Worm (Caenorhabditis elegans): Measurements from ENCODE around the gene K08F8.7.

Gene K08F8.7

DNA sequence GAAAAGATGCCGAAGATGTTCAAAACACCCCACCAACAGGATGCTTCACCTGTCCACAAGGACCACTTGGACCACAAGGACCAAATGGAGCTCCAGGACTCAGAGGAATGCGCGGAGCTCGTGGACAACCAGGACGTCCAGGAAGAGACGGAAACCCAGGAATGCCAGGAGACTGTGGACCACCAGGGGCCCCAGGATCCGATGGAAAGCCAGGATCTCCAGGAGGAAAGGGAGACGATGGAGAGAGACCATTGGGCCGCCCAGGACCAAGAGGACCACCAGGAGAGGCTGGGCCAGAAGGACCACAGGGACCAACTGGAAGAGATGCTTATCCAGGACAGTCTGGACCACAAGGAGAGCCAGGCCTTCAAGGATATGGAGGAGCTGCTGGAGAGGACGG lies 21.5 kb downstream of the K08F8.7 start:
- TF ChIP-seq ztf-16 (tag; optimal IDR thresholded peaks at IDR 0.05) (no peak), ref-2 (tag; optimal IDR thresholded peaks at IDR 0.05) (no peak), T23F11.4 (GFP tag; optimal IDR thresholded peaks at IDR 0.05) (no peak), ceh-2 (tag; optimal IDR thresholded peaks at IDR 0.05) (no peak), pqm-1 (tag; optimal IDR thresholded peaks at IDR 0.05) (no peak), lin-11 (tag; optimal IDR thresholded peaks at IDR 0.05) (no peak), K02D7.2 (tag; optimal IDR thresholded peaks at IDR 0.05) (no peak), pha-4 (tag; optimal IDR thresholded peaks at IDR 0.05) (no peak), pha-2 (tag; optimal IDR thresholded peaks at IDR 0.05) (no peak), dmd-4 (tag; optimal IDR thresholded peaks at IDR 0.05; ENCODE audit: borderline replicate concordance) (no peak), fkh-6 (tag; optimal IDR thresholded peaks at IDR 0.05) (no peak), eyg-1 (tag; optimal IDR thresholded peaks at IDR 0.05) (no peak), dve-1 (tag; optimal IDR thresholded peaks at IDR 0.05) (no peak), ceh-24 (tag; optimal IDR thresholded peaks at IDR 0.05) (no peak)

DNA sequence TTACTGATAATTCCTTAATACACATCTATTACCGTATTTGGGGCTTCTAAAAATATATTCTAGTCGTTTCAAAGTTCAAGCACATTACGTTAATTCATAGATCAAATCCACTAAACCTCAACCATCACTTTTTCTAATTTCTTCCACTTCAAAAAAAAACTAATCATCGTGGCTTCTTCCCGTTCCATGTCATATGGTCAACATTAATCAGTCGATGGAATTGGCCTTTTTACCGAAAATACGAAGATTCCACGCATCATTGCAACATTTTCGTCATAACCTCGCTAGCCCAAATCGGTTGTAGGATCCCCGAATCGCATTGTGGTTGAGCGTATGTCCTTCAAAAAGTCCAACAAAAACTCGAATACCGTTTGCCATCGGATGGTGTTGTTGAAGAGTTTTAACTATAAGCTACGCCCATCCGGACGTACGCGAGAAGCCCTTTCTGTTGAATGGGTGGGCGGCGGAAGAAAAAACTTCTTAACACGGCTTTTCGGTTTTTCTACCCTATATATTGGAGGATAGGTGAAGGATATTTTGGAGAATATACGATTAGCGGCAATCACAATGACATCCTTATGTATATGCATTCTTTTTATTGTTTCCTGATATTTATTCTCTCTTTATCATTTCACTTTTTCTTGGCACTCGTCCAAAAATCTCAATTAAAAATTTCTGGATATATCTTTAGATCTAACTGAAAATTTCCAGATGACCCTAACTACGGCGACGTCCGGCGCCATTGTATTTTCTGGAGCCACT lies 22.6 kb downstream of the K08F8.7 start, which contains the start of gene rol-6:
TSS of gene rol-6 (plus strand) at position 712 of the 762 bp plus-strand sequence.
- TF ChIP-seq C08G9.2 (tag; optimal IDR thresholded peaks at IDR 0.05), result no peak
- no peak for TF ChIP-seq tbx-2 (tag; optimal IDR thresholded peaks at IDR 0.05)
- no peak for TF ChIP-seq npax-4 (tag; optimal IDR thresholded peaks at IDR 0.05)
- no peak for TF ChIP-seq nhr-232 (tag; optimal IDR thresholded peaks at IDR 0.05)
- TF ChIP-seq K09A11.1 (tag; optimal IDR thresholded peaks at IDR 0.05; ENCODE audit: insufficient read depth), result no peak
- TF ChIP-seq pha-2 (tag; optimal IDR thresholded peaks at IDR 0.05), result no peak
- TF ChIP-seq ttx-3 (tag; optimal IDR thresholded peaks at IDR 0.05), result no peak
- no peak for TF ChIP-seq ceh-2 (tag; optimal IDR thresholded peaks at IDR 0.05)

DNA sequence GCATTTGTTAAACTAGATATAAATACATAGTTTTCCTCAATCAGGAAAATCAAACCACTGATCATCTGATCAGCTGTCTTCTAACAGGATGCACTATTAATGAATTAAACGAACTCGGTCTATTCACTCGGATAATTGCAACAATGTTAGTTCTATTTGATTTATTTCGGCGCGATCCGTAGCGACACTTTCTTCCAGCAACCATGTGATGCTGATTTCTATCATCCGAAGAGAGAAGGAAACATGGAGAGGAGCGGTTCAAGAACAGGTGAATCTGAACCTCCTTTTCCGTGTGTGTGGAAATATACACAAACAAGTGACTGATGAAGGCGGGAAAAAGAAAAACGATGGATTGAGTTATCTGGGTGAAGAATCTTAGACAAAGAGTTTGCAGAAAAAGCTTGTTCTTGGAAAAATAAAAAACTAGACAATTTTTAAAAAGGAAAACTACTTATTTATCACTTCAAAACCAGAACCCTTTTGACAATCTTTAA lies 23.4 kb downstream of the K08F8.7 start:
- TF ChIP-seq hlh-6 (tag; optimal IDR thresholded peaks at IDR 0.05), result no peak
- no peak for TF ChIP-seq ceh-34 (tag; optimal IDR thresholded peaks at IDR 0.05)
- TF ChIP-seq sox-4 (tag; optimal IDR thresholded peaks at IDR 0.05), result no peak
- TF ChIP-seq pha-4 (tag; optimal IDR thresholded peaks at IDR 0.05), result no peak
- TF ChIP-seq eyg-1 (tag; optimal IDR thresholded peaks at IDR 0.05), result no peak
- no peak for TF ChIP-seq hlh-8 (tag; optimal IDR thresholded peaks at IDR 0.05)
- TF ChIP-seq nhr-232 (tag; optimal IDR thresholded peaks at IDR 0.05), result no peak
- no peak for TF ChIP-seq ets-4 (tag; optimal IDR thresholded peaks at IDR 0.05)
- no peak for TF ChIP-seq K09A11.1 (tag; optimal IDR thresholded peaks at IDR 0.05; ENCODE audit: insufficient read depth)
- no peak for TF ChIP-seq pag-3 (tag; optimal IDR thresholded peaks at IDR 0.05; ENCODE audit: borderline replicate concordance)
- TF ChIP-seq lin-11 (tag; optimal IDR thresholded peaks at IDR 0.05), result no peak
- TF ChIP-seq tbx-7 (tag; optimal IDR thresholded peaks at IDR 0.05), result no peak
- TF ChIP-seq pax-1 (tag; optimal IDR thresholded peaks at IDR 0.05), result no peak
- TF ChIP-seq nfya-1 (tag; optimal IDR thresholded peaks at IDR 0.05), result no peak
- TF ChIP-seq gmeb-2 (tag; optimal IDR thresholded peaks at IDR 0.05), result no peak

DNA sequence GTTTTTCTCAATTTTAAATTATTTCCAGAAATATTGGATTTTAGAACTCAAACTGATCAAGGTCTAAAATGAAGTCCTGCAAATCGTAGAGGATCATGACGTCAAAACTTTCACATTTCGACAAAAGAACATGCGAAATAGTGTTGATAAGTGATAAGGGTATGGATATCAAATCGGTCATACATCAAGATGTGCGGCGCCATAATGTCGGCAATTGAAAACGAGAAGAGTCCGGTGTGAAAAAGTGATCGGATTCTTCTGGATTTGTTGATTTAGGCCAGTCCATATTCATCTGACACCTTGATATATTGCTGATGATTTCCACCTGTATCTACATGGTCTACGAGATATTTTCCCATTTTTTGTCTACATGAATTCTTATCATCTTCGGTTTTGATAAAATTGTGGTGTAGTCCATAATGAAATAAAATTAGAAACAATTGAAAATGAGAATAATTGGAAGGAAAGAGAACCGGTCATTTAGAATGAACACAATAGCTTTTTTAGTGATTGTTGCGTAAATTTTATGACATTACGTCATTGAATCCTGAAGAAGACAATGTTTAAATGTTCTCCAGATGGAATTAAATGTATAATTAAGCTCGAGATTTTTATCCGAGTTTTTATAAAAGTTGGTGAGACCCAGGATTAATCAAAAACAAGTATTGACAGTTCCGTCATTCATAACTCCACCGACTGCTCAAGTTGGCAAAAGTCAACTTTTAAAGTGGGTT lies 24.0 kb downstream of the K08F8.7 start:
- TF ChIP-seq C38D4.7 (GFP tag; optimal IDR thresholded peaks at IDR 0.05) (no peak), ceh-14 (tag; optimal IDR thresholded peaks at IDR 0.05) (no peak), tbx-2 (tag; optimal IDR thresholded peaks at IDR 0.05) (no peak), fax-1 (tag; optimal IDR thresholded peaks at IDR 0.05) (no peak), hlh-30 (tag; optimal IDR thresholded peaks at IDR 0.05; ENCODE audit: insufficient read depth) (no peak), sox-4 (tag; optimal IDR thresholded peaks at IDR 0.05) (no peak)

Data from whole organism, late embryonic.